Worm (Caenorhabditis elegans) whole organism, dauer: ENCODE results near the gene C15H11.13.

Experiments
- unc-62 ChIP-seq: sonication (generic microtip); optimal IDR thresholded peaks from 2 replicates; lab custom pipeline; 2017; ENCODE audit warnings: missing biosample characterization, missing genetic modification reagents, missing genetic modification characterization

C15H11.13 gene

DNA sequence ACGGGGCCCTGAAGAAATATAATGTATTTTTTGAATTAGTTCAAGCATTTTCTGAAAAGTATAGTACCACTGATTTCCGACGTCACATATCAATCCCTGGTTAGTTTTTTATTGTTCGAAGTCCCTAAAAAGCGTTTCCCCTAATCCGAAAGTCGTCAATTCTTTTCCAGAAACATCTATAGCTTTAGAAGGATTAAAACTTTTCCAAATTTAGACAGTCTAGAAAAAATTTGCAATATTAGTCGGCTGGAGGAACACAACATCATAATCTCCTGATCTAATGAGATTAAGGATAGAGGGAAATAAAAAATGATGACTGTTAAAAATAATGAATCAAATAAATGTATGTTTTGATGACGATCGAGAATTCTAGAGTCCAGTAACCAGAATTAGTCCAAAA lies 16.8 kb upstream of the C15H11.13 start:
- no peak for TF ChIP-seq unc-62 (GFP tag; lab: Kevin White, UChicago)

DNA sequence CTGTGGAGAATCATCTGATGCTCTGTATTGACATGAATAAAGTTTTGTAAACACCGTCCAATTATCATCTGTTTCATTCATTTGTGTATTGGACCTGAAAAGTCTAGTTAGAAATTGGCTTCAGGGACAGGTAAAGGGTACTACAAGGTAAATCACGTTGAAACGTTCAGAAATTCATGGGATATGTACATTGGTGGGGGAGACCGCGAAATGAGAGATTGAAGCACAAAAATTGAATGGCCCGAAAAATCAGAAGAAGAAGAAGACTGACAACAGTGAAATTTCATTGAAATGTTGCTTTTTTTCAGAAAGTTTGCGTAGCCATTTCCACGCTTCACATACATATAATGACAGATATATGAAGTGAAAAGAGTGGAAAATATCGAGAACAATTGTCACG lies 15.9 kb upstream of the C15H11.13 start, which contains the start of gene npr-43:
TSS of gene npr-43 (minus strand) at position 101 of the 400 bp plus-strand sequence.
- TF ChIP-seq unc-62 (GFP tag; lab: Kevin White, UChicago) = no peak

ce11 chrV:14380242-14380641 lies 14.6 kb upstream of the C15H11.13 start:
- no peak for TF ChIP-seq unc-62 (GFP tag; lab: Kevin White, UChicago)

ce11 chrV:14391830-14392229 lies 3.0 kb upstream of the C15H11.13 start, which contains the start of gene C15H11.10:
Gene C15H11.10, plus strand, starts transcription at chrV:14392130.
- TF ChIP-seq unc-62 (GFP tag; lab: Kevin White, UChicago) = no peak

DNA sequence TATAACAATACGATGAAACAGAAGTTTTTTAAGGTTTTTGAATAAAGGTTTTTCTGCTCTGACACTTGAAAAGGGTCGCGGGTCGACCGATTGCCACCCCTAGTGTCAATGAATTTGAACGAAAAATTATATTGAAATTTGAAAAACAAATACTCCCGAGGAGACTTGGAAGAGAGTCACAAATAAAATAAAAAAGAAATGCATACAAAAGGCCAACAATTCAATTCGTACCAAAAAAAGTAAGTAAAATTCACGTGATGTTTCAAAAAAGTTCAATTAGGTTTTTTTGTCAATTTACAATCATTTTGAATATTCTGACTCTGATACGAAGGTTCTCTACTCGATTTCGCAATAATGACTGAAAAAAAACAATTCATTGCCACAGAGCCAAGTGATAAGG lies 1.3 kb upstream of the C15H11.13 start, which contains the start of gene C15H11.1:
TSS of gene C15H11.1 (plus strand) at position 301 of the 400 bp plus-strand sequence.
- TF ChIP-seq unc-62 (GFP tag; lab: Kevin White, UChicago) = no peak

DNA sequence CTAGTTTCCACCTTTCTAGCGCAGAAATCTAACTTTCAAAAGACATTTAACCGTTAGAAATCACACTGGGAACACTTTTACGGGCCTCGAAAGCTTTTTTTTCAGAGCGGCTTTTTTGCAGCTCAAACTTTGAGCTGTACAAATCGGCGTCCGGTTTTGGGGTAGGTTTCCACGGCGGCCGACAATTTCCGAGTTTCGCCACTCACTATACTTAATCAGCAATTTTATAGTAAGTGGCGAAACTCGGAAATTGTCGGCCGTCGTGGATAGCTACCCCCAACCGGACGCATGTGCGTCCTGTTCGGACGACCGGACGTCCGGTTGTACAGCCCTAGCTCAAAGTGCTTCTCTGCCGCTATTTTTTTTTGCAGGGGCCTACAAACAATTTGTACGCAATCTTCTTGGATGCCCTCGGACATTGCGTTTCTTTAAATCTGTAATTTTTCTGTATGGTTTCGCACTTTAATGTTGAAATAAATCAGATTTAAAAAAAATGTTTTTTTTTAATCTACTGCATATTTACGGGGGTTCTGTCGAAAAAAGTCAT lies 1.4 kb downstream of the C15H11.13 start:
- TF ChIP-seq unc-62 (GFP tag; lab: Kevin White, UChicago) = no peak

DNA sequence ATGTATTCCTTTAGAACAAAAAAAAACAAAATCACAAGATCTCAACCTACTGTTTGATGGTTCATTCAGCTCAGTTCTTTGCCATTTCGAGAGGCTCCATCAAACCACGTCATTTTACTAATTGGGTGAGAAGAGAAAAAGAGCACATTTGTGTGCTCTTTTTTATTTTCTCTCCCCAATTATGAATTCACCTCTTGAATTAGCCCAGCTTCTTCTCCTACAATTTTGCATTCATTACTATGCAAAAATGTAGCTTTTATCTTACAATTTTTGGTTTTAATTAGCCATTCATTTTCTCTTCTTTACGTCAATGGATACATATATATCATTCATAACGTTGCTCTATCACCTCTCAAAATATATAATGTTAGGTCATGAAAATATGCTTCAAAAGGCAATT lies 10.8 kb downstream of the C15H11.13 start:
- no peak for TF ChIP-seq unc-62 (GFP tag; lab: Kevin White, UChicago)

- TF ChIP-seq unc-62 (GFP tag; lab: Kevin White, UChicago) = no peak
Observed at ce11 chrV:14408774-14409173, 13.9 kb downstream of the C15H11.13 start, which contains the start of gene gnrr-2. Gene gnrr-2, plus strand, starts transcription at chrV:14409074.

ce11 chrV:14409905-14410304 lies 15.1 kb downstream of the C15H11.13 start:
- no peak for TF ChIP-seq unc-62 (GFP tag; lab: Kevin White, UChicago)

- TF ChIP-seq unc-62 (GFP tag; lab: Kevin White, UChicago) = no peak
Observed at ce11 chrV:14411989-14412388, 17.1 kb downstream of the C15H11.13 start.

DNA sequence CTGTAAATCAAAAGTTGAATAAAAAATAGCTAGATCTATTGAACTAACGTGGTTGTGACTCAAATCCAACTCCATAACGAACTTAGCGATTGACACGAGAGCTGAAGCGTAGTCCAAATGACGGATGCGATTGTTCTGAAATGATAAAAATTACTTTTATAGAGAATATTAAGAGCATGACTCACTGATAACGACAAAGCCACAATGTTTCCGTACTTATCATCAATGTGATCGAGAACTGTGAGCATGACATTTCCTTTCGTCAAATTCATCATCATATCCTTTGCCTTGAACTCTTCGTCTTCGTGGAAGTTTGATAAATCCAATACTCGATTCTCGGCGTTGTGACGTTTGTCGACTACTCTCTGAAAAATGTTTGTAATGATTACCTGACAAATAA lies 19.2 kb downstream of the C15H11.13 start:
- TF ChIP-seq unc-62 (GFP tag; lab: Kevin White, UChicago) = no peak

- no peak for TF ChIP-seq unc-62 (GFP tag; lab: Kevin White, UChicago)
Observed at ce11 chrV:14414964-14415564, 20.2 kb downstream of the C15H11.13 start, which contains the start of the genes nxf-1 and C15H11.11. Gene nxf-1, minus strand, starts transcription at chrV:14415014. Gene C15H11.11, plus strand, starts transcription at chrV:14415499.

ce11 chrV:14417735-14418134 lies 22.9 kb downstream of the C15H11.13 start, which contains the start of the genes nxf-2 and set-31:
Gene nxf-2, minus strand, starts transcription at chrV:14417835.
Gene set-31, plus strand, starts transcription at chrV:14417903.
- no peak for TF ChIP-seq unc-62 (GFP tag; lab: Kevin White, UChicago)

DNA sequence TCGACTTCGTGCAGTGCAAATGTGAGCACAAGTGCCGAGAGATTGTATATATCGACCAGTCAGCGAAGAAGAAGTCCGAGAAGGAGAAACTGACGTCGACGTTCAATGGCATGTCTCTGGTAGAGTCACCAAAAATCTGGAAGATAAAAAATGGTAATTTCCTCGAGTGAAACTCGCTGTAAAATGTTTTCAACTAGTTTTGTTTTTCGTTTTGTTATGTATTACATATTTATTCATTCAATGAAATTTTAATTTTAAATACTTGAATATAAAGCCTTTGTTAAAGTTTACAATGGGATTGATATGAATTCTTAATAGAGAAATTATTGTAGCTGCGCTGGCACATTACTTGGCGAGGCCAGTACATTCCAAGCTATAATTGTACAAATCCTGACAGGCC lies 25.0 kb downstream of the C15H11.13 start:
- TF ChIP-seq unc-62 (GFP tag; lab: Kevin White, UChicago) = no peak

ce11 chrV:14421325-14421724 lies 26.5 kb downstream of the C15H11.13 start, which contains the start of gene dhs-22:
Gene dhs-22, minus strand, starts transcription at chrV:14421440.
- no peak for TF ChIP-seq unc-62 (GFP tag; lab: Kevin White, UChicago)

ce11 chrV:14422317-14422716 lies 27.5 kb downstream of the C15H11.13 start, which contains the start of gene pas-1:
Gene pas-1, minus strand, starts transcription at chrV:14422618.
- no peak for TF ChIP-seq unc-62 (GFP tag; lab: Kevin White, UChicago)

DNA sequence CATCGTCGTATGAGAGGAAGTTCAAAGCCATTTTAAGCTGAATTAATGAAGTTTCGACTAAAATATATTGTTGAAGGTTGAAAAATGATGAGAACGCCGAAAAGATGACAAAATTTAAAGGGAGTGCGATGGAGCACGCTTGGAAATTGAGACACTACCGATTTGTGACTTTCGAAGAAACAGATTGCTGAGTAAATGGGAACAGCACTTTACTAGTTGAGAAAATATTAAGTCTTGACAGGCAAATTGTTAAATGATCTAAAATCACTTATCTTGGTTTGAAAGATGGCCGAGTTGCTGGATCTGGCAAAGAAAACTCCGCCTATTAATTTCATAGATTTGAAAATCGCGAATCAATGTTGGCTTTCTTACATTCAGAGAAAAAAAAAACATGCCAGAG lies 28.4 kb downstream of the C15H11.13 start, which contains the start of gene rpoa-12:
TSS of gene rpoa-12 (minus strand) at position 37 of the 400 bp plus-strand sequence.
- no peak for TF ChIP-seq unc-62 (GFP tag; lab: Kevin White, UChicago)
